Fruit fly (Drosophila melanogaster): ENCODE data around the gene PolE1.

The PolE1 gene

DNA sequence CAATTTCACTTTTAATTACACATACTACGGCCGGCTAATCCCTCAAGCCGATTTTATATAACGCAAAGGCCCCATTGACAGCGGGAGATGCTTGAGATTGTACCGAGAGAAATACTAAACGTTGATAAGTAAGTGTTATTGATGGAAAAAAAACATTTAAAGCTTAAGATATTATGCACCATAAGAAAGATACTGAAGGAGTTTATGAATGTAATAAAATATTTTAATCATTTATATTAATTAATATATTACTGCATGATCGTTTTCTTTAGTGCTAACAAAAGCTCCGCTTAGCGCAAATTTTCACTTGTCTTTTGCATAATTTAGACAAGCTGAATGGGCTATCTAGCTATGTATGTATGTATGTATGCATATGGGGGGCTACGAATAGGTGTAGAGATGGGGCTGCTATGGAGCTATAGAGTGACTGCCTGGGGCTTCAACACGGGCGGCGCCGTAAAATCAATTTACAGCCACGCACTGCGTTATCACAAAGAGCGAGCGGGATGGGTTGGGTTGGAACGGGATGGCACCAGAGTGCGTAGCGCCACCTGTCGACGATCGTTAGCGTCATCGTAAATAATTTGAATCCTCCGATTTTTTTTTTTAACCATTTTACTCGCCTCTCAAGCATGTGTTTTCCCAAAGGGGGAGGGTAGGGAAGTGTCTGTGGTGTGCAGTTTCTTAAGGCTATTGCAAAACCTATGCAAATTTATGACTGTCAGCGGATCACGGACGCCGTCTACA, 48.8 kb downstream of the PolE1 start (continued):
- TF ChIP-seq cas (GFP tag; IDR thresholded peaks at IDR 0.05) (no peak), Hr78 (GFP tag; optimal IDR thresholded peaks at IDR 0.05) (no peak), Drgx (GFP tag; IDR thresholded peaks at IDR 0.05) (no peak), CG11504 (tag; optimal IDR thresholded peaks at IDR 0.05) (peak; percentile 61), CG17385 (GFP tag; optimal IDR thresholded peaks at IDR 0.05) (peak; percentile 34), CG2712 (tag; optimal IDR thresholded peaks at IDR 0.05) (no peak), rib (GFP tag; IDR thresholded peaks at IDR 0.05) (no peak), dimm (GFP tag; IDR thresholded peaks at IDR 0.05) (peak; percentile 21; the same call in 1 of the 2 replicates), Dek (tag; optimal IDR thresholded peaks at IDR 0.05) (no peak), tio (GFP tag; optimal IDR thresholded peaks at IDR 0.05) (peak; percentile 14), Spps (tag; optimal IDR thresholded peaks at IDR 0.05) (no peak), MTF-1 (GFP tag; optimal IDR thresholded peaks at IDR 0.05; ENCODE audit: borderline replicate concordance) (no peak), dmrt99B (tag; optimal IDR thresholded peaks at IDR 0.05) (peak; percentile 47), HLH3B (GFP tag; IDR thresholded peaks at IDR 0.05) (no peak), h (optimal IDR thresholded peaks at IDR 0.05) (no peak), CG17802 (tag; optimal IDR thresholded peaks at IDR 0.05) (no peak), Ssrp (tag; optimal IDR thresholded peaks at IDR 0.05) (no peak), CG6654 (GFP tag; optimal IDR thresholded peaks at IDR 0.05) (no peak), nerfin-2 (GFP tag; IDR thresholded peaks at IDR 0.05; ENCODE audit: partially characterized antibody) (no peak), inv (GFP tag; IDR thresholded peaks at IDR 0.05; ENCODE audit: partially characterized antibody) (no peak), ssp (GFP tag; IDR thresholded peaks at IDR 0.05) (no peak), CG43689 (GFP tag; IDR thresholded peaks at IDR 0.05) (no peak), bcd (GFP tag; optimal IDR thresholded peaks at IDR 0.05) (no peak), ewg (GFP tag; optimal IDR thresholded peaks at IDR 0.05) (peak; percentile 9), Vsx1 (GFP tag; optimal IDR thresholded peaks at IDR 0.05) (no peak), odd (GFP tag; optimal IDR thresholded peaks at IDR 0.05) (no peak), cato (GFP tag; optimal IDR thresholded peaks at IDR 0.05; ENCODE audit: borderline replicate concordance) (no peak), CG9609 (GFP tag; optimal IDR thresholded peaks at IDR 0.05) (no peak), trh (GFP tag; optimal IDR thresholded peaks at IDR 0.05) (no peak), CG1647 (GFP tag; optimal IDR thresholded peaks at IDR 0.05) (no peak), kni (GFP tag; optimal IDR thresholded peaks at IDR 0.05) (no peak), az2 (GFP tag; optimal IDR thresholded peaks at IDR 0.05) (peak; percentile 45), gcm2 (GFP tag; optimal IDR thresholded peaks at IDR 0.05) (no peak), Usf (GFP tag; optimal IDR thresholded peaks at IDR 0.05) (no peak), p53 (GFP tag; optimal IDR thresholded peaks at IDR 0.05) (no peak), CG11560 (tag; IDR thresholded peaks at IDR 0.05) (no peak), Fer3 (tag; optimal IDR thresholded peaks at IDR 0.05) (no peak), CG32772 (GFP tag; IDR thresholded peaks at IDR 0.05) (no peak), CG6272 (GFP tag; IDR thresholded peaks at IDR 0.05) (no peak), zfh1 (GFP tag; IDR thresholded peaks at IDR 0.05) (no peak), esg (GFP tag; conservative IDR thresholded peaks at IDR 0.05) (peak; percentile 69), caup (GFP tag; optimal IDR thresholded peaks at IDR 0.05; ENCODE audit: severe bottlenecking) (no peak), CG1602 (GFP tag; optimal IDR thresholded peaks at IDR 0.05) (peak; percentile 12), vvl (GFP tag; IDR thresholded peaks at IDR 0.05) (no peak), CG4617 (GFP tag; optimal IDR thresholded peaks at IDR 0.05; ENCODE audit: borderline replicate concordance) (no peak), CG32532 (GFP tag; IDR thresholded peaks at IDR 0.05) (no peak), CG42726 (GFP tag; IDR thresholded peaks at IDR 0.05; ENCODE audit: partially characterized antibody) (no peak), CG4282 (GFP tag; optimal IDR thresholded peaks at IDR 0.05) (no peak), CG15514 (GFP tag; optimal IDR thresholded peaks at IDR 0.05) (no peak), nmo (GFP tag; optimal IDR thresholded peaks at IDR 0.05) (peak; percentile 19)
